Fruit fly (Drosophila melanogaster): ENCODE data around the gene Cyp4s3.

Gene Cyp4s3

DNA sequence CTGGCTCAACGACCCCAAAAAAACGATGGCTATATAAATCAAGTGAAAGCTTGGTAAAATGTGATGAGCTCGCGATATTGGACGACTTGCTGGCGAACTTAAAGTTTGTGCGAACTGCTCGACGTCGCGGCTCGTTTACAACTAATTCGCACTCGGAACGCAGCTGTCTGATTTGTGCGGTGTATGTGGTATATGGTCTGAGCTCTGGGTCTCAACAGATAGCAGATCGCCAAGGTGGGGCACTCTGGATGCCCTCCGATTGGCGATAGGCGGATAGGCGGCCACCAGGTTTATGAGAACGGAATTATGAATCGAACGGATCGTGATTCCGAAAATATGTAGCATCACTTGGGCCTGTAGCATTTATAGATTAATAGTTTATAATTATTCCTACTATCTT, at the start of gene Cyp4s3:
Gene Cyp4s3, minus strand, starts transcription at position 146 of the 400 bp plus-strand sequence.
- TF ChIP-seq CG1792 (GFP tag; optimal IDR thresholded peaks at IDR 0.05) (no peak), Ets65A (GFP tag) (peak; percentile 12), wek (GFP tag; optimal IDR thresholded peaks at IDR 0.05) (no peak), CG33213 (GFP tag; optimal IDR thresholded peaks at IDR 0.05) (no peak), tio (GFP tag; optimal IDR thresholded peaks at IDR 0.05) (no peak), dmrt11E (tag; optimal IDR thresholded peaks at IDR 0.05) (no peak), vvl (GFP tag; IDR thresholded peaks at IDR 0.05) (no peak), CG6272 (GFP tag; IDR thresholded peaks at IDR 0.05) (no peak), fru (optimal IDR thresholded peaks at IDR 0.05) (no peak), Ssrp (tag; optimal IDR thresholded peaks at IDR 0.05) (no peak), CG7357 (GFP tag; IDR thresholded peaks at IDR 0.05) (no peak), CG14710 (tag; optimal IDR thresholded peaks at IDR 0.05) (no peak), CG15514 (GFP tag; optimal IDR thresholded peaks at IDR 0.05) (peak; percentile 10), CG11247 (GFP tag; IDR thresholded peaks at IDR 0.05) (no peak), Abd-B (GFP tag; optimal IDR thresholded peaks at IDR 0.05) (no peak), NC2α (GFP tag; optimal IDR thresholded peaks at IDR 0.05) (no peak), Med (GFP tag) (peak; percentile 52), ttk (GFP tag; IDR thresholded peaks at IDR 0.05) (no peak), onecut (GFP tag; IDR thresholded peaks at IDR 0.05) (no peak), CG16813 (GFP tag; IDR thresholded peaks at IDR 0.05; ENCODE audit: partially characterized antibody) (no peak), ewg (GFP tag; optimal IDR thresholded peaks at IDR 0.05) (no peak), CG15269 (tag; optimal IDR thresholded peaks at IDR 0.05) (no peak), oc (tag; optimal IDR thresholded peaks at IDR 0.05) (no peak), Oaz (GFP tag; IDR thresholded peaks at IDR 0.05) (no peak), psq (GFP tag; optimal IDR thresholded peaks at IDR 0.05) (no peak), kni (GFP tag; optimal IDR thresholded peaks at IDR 0.05) (no peak), nerfin-1 (tag; optimal IDR thresholded peaks at IDR 0.05) (no peak), sna (GFP tag; IDR thresholded peaks at IDR 0.05; ENCODE audit: partially characterized antibody) (no peak), unc-4 (GFP tag; IDR thresholded peaks at IDR 0.05; ENCODE audit: partially characterized antibody) (no peak), cwo (GFP tag; optimal IDR thresholded peaks at IDR 0.05) (no peak), CG32532 (GFP tag; IDR thresholded peaks at IDR 0.05) (no peak), CG5180 (GFP tag; optimal IDR thresholded peaks at IDR 0.05) (peak; percentile 4), ac (GFP tag; optimal IDR thresholded peaks at IDR 0.05) (no peak), CG34376 (GFP tag; optimal IDR thresholded peaks at IDR 0.05) (peak; percentile 56), sug (tag; optimal IDR thresholded peaks at IDR 0.05) (peak; percentile 41), CG1647 (GFP tag; optimal IDR thresholded peaks at IDR 0.05) (no peak), CG13424 (tag; optimal IDR thresholded peaks at IDR 0.05) (no peak), CG17568 (GFP tag; optimal IDR thresholded peaks at IDR 0.05) (no peak), nerfin-2 (GFP tag; IDR thresholded peaks at IDR 0.05; ENCODE audit: partially characterized antibody) (no peak), CG14860 (GFP tag; IDR thresholded peaks at IDR 0.05; ENCODE audit: partially characterized antibody) (no peak), CG4617 (GFP tag; optimal IDR thresholded peaks at IDR 0.05; ENCODE audit: borderline replicate concordance) (no peak), caup (GFP tag; optimal IDR thresholded peaks at IDR 0.05; ENCODE audit: severe bottlenecking) (no peak), crol (GFP tag; IDR thresholded peaks at IDR 0.05) (no peak), CG2712 (tag; optimal IDR thresholded peaks at IDR 0.05) (no peak), row (GFP tag; IDR thresholded peaks at IDR 0.05) (no peak), CG7372 (GFP tag; IDR thresholded peaks at IDR 0.05) (no peak)

Data from whole organism, embryonic.